Fruit fly (Drosophila melanogaster): ENCODE data around the gene Ubc87F.

The Ubc87F gene

DNA sequence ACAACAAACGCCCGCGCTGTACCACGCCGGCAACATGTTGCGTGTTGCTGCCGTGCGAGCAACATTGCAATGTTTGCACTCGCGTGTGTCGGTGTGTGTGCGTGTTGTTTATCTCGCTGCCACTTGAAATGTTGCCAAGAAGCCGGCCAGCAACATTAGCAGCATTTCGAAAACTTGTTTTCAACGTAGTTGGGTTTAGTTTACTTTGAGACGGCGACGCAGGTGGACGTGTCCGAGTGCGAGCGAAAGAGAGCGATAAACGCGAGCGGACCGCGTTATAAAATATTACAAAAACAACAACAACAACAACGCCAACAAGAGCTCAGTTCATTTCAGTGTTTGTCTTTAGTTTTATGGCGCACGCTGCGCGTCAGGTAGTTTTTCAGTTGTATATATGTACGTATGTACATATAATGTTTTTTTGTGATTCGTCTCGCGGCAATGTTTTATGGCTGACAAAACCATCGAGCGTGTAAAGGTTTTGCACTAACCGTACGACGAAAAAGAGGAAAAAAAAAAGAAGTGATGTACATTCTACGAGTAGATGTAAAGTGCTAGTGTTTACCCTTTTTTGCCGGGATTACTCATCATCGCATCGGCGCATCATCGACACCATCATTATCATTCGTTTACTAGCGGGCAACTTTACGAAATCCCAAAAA is 2.8 kb downstream of the Ubc87F start, which contains the start of gene kmr (continued):
- peak; percentile 21 for TF ChIP-seq trem (tag; optimal IDR thresholded peaks at IDR 0.05)
- no peak for TF ChIP-seq sens-2 (GFP tag; IDR thresholded peaks at IDR 0.05)
- TF ChIP-seq HLH4C (GFP tag; IDR thresholded peaks at IDR 0.05; ENCODE audit: partially characterized antibody): 0 out of 3 replicates have a peak, but pooled peaks have one; percentile 27
- peak; percentile 23 for TF ChIP-seq CG2678 (tag; optimal IDR thresholded peaks at IDR 0.05)
- peak; percentile 47 for TF ChIP-seq CG1233 (GFP tag; optimal IDR thresholded peaks at IDR 0.05)
- peak; percentile 47 for TF ChIP-seq HmgZ (tag; optimal IDR thresholded peaks at IDR 0.05)
- peak; percentile 64 for TF ChIP-seq Asciz (GFP tag; optimal IDR thresholded peaks at IDR 0.05)
- no peak for TF ChIP-seq CG31388 (GFP tag; optimal IDR thresholded peaks at IDR 0.05)
- no peak for TF ChIP-seq fd102C (GFP tag; optimal IDR thresholded peaks at IDR 0.05)
- TF ChIP-seq dan (GFP tag; IDR thresholded peaks at IDR 0.05): no peak
- no peak for TF ChIP-seq p53 (GFP tag; optimal IDR thresholded peaks at IDR 0.05)
- TF ChIP-seq rib (GFP tag; IDR thresholded peaks at IDR 0.05): no peak
- no peak for TF ChIP-seq hth (optimal IDR thresholded peaks at IDR 0.05)
- peak; percentile 57 for TF ChIP-seq her (GFP tag; optimal IDR thresholded peaks at IDR 0.05)
- TF ChIP-seq CG4820 (GFP tag; optimal IDR thresholded peaks at IDR 0.05): no peak
- no peak for TF ChIP-seq H15 (GFP tag; IDR thresholded peaks at IDR 0.05)
- no peak for TF ChIP-seq yki (optimal IDR thresholded peaks at IDR 0.05)
- peak; percentile 81 for TF ChIP-seq gro (GFP tag; optimal IDR thresholded peaks at IDR 0.05)
- TF ChIP-seq Sry-δ (GFP tag; optimal IDR thresholded peaks at IDR 0.05): no peak
- no peak for TF ChIP-seq bab2 (GFP tag; optimal IDR thresholded peaks at IDR 0.05)
- TF ChIP-seq Atf3 (GFP tag; optimal IDR thresholded peaks at IDR 0.05): no peak
- TF ChIP-seq fd3F (GFP tag; optimal IDR thresholded peaks at IDR 0.05): no peak
- TF ChIP-seq CG34376 (GFP tag; optimal IDR thresholded peaks at IDR 0.05): peak; percentile 78
- TF ChIP-seq gem (tag; optimal IDR thresholded peaks at IDR 0.05): no peak
- peak; percentile 86 for TF ChIP-seq CG10543 (GFP tag; optimal IDR thresholded peaks at IDR 0.05)
- peak; percentile 24 for TF ChIP-seq run (tag; optimal IDR thresholded peaks at IDR 0.05)
- TF ChIP-seq CG15479 (GFP tag; optimal IDR thresholded peaks at IDR 0.05): peak; percentile 69
- TF ChIP-seq Meics (GFP tag; optimal IDR thresholded peaks at IDR 0.05): peak; percentile 27
- TF ChIP-seq sens (GFP tag): peak; percentile 68
- no peak; the same call in 2 of the 3 replicates for TF ChIP-seq sr (GFP tag; IDR thresholded peaks at IDR 0.05)
- TF ChIP-seq CG1024 (GFP tag; IDR thresholded peaks at IDR 0.05): no peak
- peak; percentile 8; the same call in 1 of the 2 replicates for TF ChIP-seq cas (GFP tag; IDR thresholded peaks at IDR 0.05)
- peak; percentile 67; the same call in 1 of the 2 replicates for TF ChIP-seq ato (GFP tag; IDR thresholded peaks at IDR 0.05; ENCODE audit: partially characterized antibody)
- peak; percentile 58 for TF ChIP-seq NK7.1 (GFP tag; optimal IDR thresholded peaks at IDR 0.05)
- no peak for TF ChIP-seq Lim3 (GFP tag; IDR thresholded peaks at IDR 0.05)
- no peak for TF ChIP-seq gt (GFP tag; IDR thresholded peaks at IDR 0.05)
- peak; percentile 54 for TF ChIP-seq CG12769 (tag; optimal IDR thresholded peaks at IDR 0.05)
- TF ChIP-seq CG15011 (GFP tag; optimal IDR thresholded peaks at IDR 0.05): no peak
- TF ChIP-seq fru (optimal IDR thresholded peaks at IDR 0.05): no peak
- no peak for TF ChIP-seq E2f1 (GFP tag; IDR thresholded peaks at IDR 0.05)
- TF ChIP-seq chinmo (GFP tag; IDR thresholded peaks at IDR 0.05; ENCODE audit: partially characterized antibody): peak; percentile 98
- peak; percentile 64 for TF ChIP-seq CG17568 (GFP tag; optimal IDR thresholded peaks at IDR 0.05)
- no peak for TF ChIP-seq CG14667 (GFP tag; IDR thresholded peaks at IDR 0.05)
- TF ChIP-seq wor (GFP tag; IDR thresholded peaks at IDR 0.05): no peak
- no peak for TF ChIP-seq CG30403 (GFP tag; optimal IDR thresholded peaks at IDR 0.05)
- TF ChIP-seq CG9727 (GFP tag; optimal IDR thresholded peaks at IDR 0.05): peak; percentile 3
- no peak for TF ChIP-seq CG1647 (GFP tag; optimal IDR thresholded peaks at IDR 0.05)
- peak; percentile 15 for TF ChIP-seq repo (GFP tag; optimal IDR thresholded peaks at IDR 0.05)
- TF ChIP-seq gsb-n (tag; optimal IDR thresholded peaks at IDR 0.05): no peak
- TF ChIP-seq B-H2 (GFP tag; optimal IDR thresholded peaks at IDR 0.05): peak; percentile 67
- no peak for TF ChIP-seq fu2 (GFP tag; optimal IDR thresholded peaks at IDR 0.05)
- TF ChIP-seq az2 (GFP tag; optimal IDR thresholded peaks at IDR 0.05): no peak

Data from whole organism, embryonic.